Worm (Caenorhabditis elegans) whole organism, L1 larva: ENCODE results near the gene AH6.3.

Experiments
- C04F5.9 ChIP-seq: sonication (generic microtip); optimal IDR thresholded peaks from 2 replicates; lab custom pipeline; 2016; ENCODE audit warnings: missing genetic modification characterization, missing compliant biosample characterization
- Y116A8C.19 ChIP-seq: sonication (generic microtip); optimal IDR thresholded peaks from 2 replicates; lab custom pipeline; 2016; ENCODE audit warnings: missing compliant biosample characterization, missing genetic modification characterization, borderline replicate concordance
- aha-1 ChIP-seq: fragments of 150-350 bp; optimal IDR thresholded peaks from 2 replicates; lab custom pipeline; 2014; ENCODE audit warnings: missing biosample characterization, missing genetic modification characterization
- ceh-8 ChIP-seq: fragments of 200-800 bp; sonication (Bioruptor generic); optimal IDR thresholded peaks from 2 replicates; lab custom pipeline; 2018; ENCODE audit warnings: mild to moderate bottlenecking, missing genetic modification characterization, moderate library complexity, missing compliant biosample characterization
- ceh-82 ChIP-seq, 3 experiments: fragments of 150-350 bp in 1 of 3; sonication (generic microtip) in 2 of 3; optimal IDR thresholded peaks; 2 replicates each; lab custom pipeline; 2014 to 2017; ENCODE audit warnings: missing biosample characterization in 3 of 3, missing genetic modification characterization in 3 of 3
- dpl-1 ChIP-seq, 3 experiments: fragments of 150-350 bp in 2 of 3; sonication (generic microtip) in 1 of 3; optimal IDR thresholded peaks; 2 replicates each; lab custom pipeline; 2014 to 2017; ENCODE audit warnings: missing biosample characterization in 3 of 3, missing genetic modification characterization in 3 of 3, missing genetic modification reagents in 3 of 3
- efl-1 ChIP-seq, 4 experiments: fragments of 150-350 bp; optimal IDR thresholded peaks in 3 of 4; peaks in 1 of 4; 1 replicate in 1 of 4; 2 replicates in 3 of 4; lab custom pipeline; 2014; ENCODE audit warnings: missing biosample characterization in 2 of 4, missing genetic modification characterization in 2 of 4, missing genetic modification reagents in 2 of 4
- efl-3 ChIP-seq: fragments of 200-800 bp; sonication (Bioruptor generic); optimal IDR thresholded peaks from 2 replicates; lab custom pipeline; 2018; ENCODE audit warnings: mild to moderate bottlenecking, missing genetic modification characterization, missing compliant biosample characterization
- egl-27 ChIP-seq, 2 experiments: fragments of 150-350 bp in 1 of 2; sonication (generic microtip); optimal IDR thresholded peaks; 3 replicates each; lab custom pipeline; 2017 to 2018; ENCODE audit warnings: missing biosample characterization in 2 of 2, missing genetic modification characterization in 2 of 2, missing genetic modification reagents in 2 of 2
- elt-3 ChIP-seq, 6 experiments: fragments of 150-350 bp in 1 of 6; sonication (generic microtip); optimal IDR thresholded peaks; 2 replicates each; lab custom pipeline; 2017 to 2018; ENCODE audit warnings: missing biosample characterization in 6 of 6, missing genetic modification characterization in 6 of 6, inconsistent platforms in 1 of 6
- ets-5 ChIP-seq: fragments of 200-800 bp; sonication (Bioruptor generic); IDR thresholded peaks from 2 replicates; pipeline ENCODE4 v1.3.6; 2022; ENCODE audit warnings: missing genetic modification characterization, missing compliant biosample characterization
- irx-1 ChIP-seq: sonication (generic microtip); optimal IDR thresholded peaks from 2 replicates; lab custom pipeline; 2016; ENCODE audit warnings: missing genetic modification characterization, missing compliant biosample characterization
- jun-1 ChIP-seq: fragments of 150-350 bp; optimal IDR thresholded peaks from 2 replicates; lab custom pipeline; 2014; ENCODE audit warnings: missing biosample characterization, missing genetic modification reagents, missing genetic modification characterization
- lin-14 ChIP-seq: fragments of 200-800 bp; sonication (Bioruptor generic); optimal IDR thresholded peaks from 2 replicates; lab custom pipeline; 2018; ENCODE audit warnings: mild to moderate bottlenecking, missing genetic modification characterization, moderate library complexity, missing compliant biosample characterization
- lin-35 ChIP-seq, 2 experiments: fragments of 150-350 bp; optimal IDR thresholded peaks; 2 replicates each; lab custom pipeline; 2014; ENCODE audit warnings: missing biosample characterization in 2 of 2, missing genetic modification characterization in 2 of 2, missing genetic modification reagents in 2 of 2
- lin-39 ChIP-seq: fragments of 150-350 bp; optimal IDR thresholded peaks from 2 replicates; lab custom pipeline; 2014; ENCODE audit warnings: missing biosample characterization, missing genetic modification reagents, missing genetic modification characterization
- lir-3 ChIP-seq: sonication (generic microtip); optimal IDR thresholded peaks from 2 replicates; lab custom pipeline; 2016; ENCODE audit warnings: mild to moderate bottlenecking, missing genetic modification characterization, moderate library complexity, missing compliant biosample characterization; ENCODE audit not compliant: poor library complexity
- lsy-2 ChIP-seq, 2 experiments: fragments of 150-350 bp; optimal IDR thresholded peaks; 2 replicates each; lab custom pipeline; 2014; ENCODE audit warnings: missing biosample characterization in 2 of 2, missing genetic modification characterization in 2 of 2
- mab-9 ChIP-seq: fragments of 200-800 bp; sonication (Bioruptor generic); IDR thresholded peaks from 2 replicates; pipeline ENCODE4 v1.3.6; 2022; ENCODE audit warnings: missing genetic modification reagents, missing genetic modification characterization, missing compliant biosample characterization
- mdl-1 ChIP-seq, 2 experiments: fragments of 150-350 bp; optimal IDR thresholded peaks; 2 replicates each; lab custom pipeline; 2014 to 2017; ENCODE audit warnings: missing biosample characterization in 2 of 2, missing genetic modification characterization in 2 of 2, inconsistent platforms in 1 of 2
- mef-2 ChIP-seq: fragments of 150-350 bp; optimal IDR thresholded peaks from 2 replicates; lab custom pipeline; 2014; ENCODE audit warnings: missing biosample characterization, missing genetic modification characterization
- mep-1 ChIP-seq: fragments of 150-350 bp; optimal IDR thresholded peaks from 2 replicates; lab custom pipeline; 2014; ENCODE audit warnings: missing biosample characterization, missing genetic modification characterization
- nhr-19 ChIP-seq: fragments of 200-800 bp; sonication (Bioruptor generic); conservative IDR thresholded peaks from 2 replicates; pipeline ENCODE4 v1.3.6; 2022; ENCODE audit warnings: missing genetic modification characterization, missing compliant biosample characterization
- nhr-20 ChIP-seq: sonication (generic microtip); optimal IDR thresholded peaks from 2 replicates; lab custom pipeline; 2016; ENCODE audit warnings: mild to moderate bottlenecking, missing genetic modification characterization, missing compliant biosample characterization
- nhr-28 ChIP-seq: fragments of 150-350 bp; optimal IDR thresholded peaks from 2 replicates; lab custom pipeline; 2014; ENCODE audit warnings: missing biosample characterization, missing genetic modification characterization
- nhr-71 ChIP-seq: sonication (generic microtip); optimal IDR thresholded peaks from 2 replicates; lab custom pipeline; 2016; ENCODE audit warnings: mild to moderate bottlenecking, missing genetic modification characterization, moderate library complexity, missing compliant biosample characterization
- nhr-76 ChIP-seq: sonication (generic microtip); optimal IDR thresholded peaks from 2 replicates; lab custom pipeline; 2017; ENCODE audit warnings: missing biosample characterization, missing genetic modification characterization
- nhr-77 ChIP-seq: fragments of 150-350 bp; optimal IDR thresholded peaks from 2 replicates; lab custom pipeline; 2014; ENCODE audit warnings: missing biosample characterization, missing genetic modification characterization
- nhr-85 ChIP-seq: sonication (generic microtip); peaks from one replicate; lab custom pipeline; 2016; ENCODE audit warnings: missing genetic modification characterization, inconsistent platforms, missing compliant biosample characterization
- nhr-90 ChIP-seq: sonication (generic microtip); optimal IDR thresholded peaks from 2 replicates; lab custom pipeline; 2016; ENCODE audit warnings: mild to moderate bottlenecking, missing genetic modification characterization, missing compliant biosample characterization; ENCODE audit not compliant: poor library complexity
- rnt-1 ChIP-seq: sonication (generic microtip); optimal IDR thresholded peaks from 2 replicates; lab custom pipeline; 2016; ENCODE audit warnings: mild to moderate bottlenecking, missing genetic modification characterization, moderate library complexity, missing compliant biosample characterization
- skn-1 ChIP-seq: fragments of 150-350 bp; optimal IDR thresholded peaks from 2 replicates; lab custom pipeline; 2014; ENCODE audit warnings: missing biosample characterization, missing genetic modification characterization
- snpc-4 ChIP-seq: fragments of 150-350 bp; optimal IDR thresholded peaks from 2 replicates; lab custom pipeline; 2014; ENCODE audit warnings: missing biosample characterization, missing genetic modification characterization
- sox-4 ChIP-seq: sonication (generic microtip); optimal IDR thresholded peaks from 2 replicates; lab custom pipeline; 2016; ENCODE audit warnings: missing genetic modification characterization, missing compliant biosample characterization
- unc-30 ChIP-seq: sonication (generic microtip); optimal IDR thresholded peaks from 2 replicates; lab custom pipeline; 2017; ENCODE audit warnings: missing biosample characterization, missing genetic modification characterization
- unc-86 ChIP-seq: sonication (generic microtip); optimal IDR thresholded peaks from 2 replicates; lab custom pipeline; 2016; ENCODE audit warnings: missing genetic modification characterization, missing compliant biosample characterization
- ztf-4 ChIP-seq: fragments of 150-350 bp; optimal IDR thresholded peaks from 2 replicates; lab custom pipeline; 2014; ENCODE audit warnings: missing biosample characterization, missing genetic modification characterization

AH6.3 gene

ce11 chrII:9487337-9487950 lies 31.4 kb upstream of the AH6.3 start, which contains the start of gene T19H5.4 (continued):
- TF ChIP-seq sox-4 (tag; lab: Kevin White, UChicago) (no peak), lir-3 (peak; percentile 12), jun-1 (tag; lab: Kevin White, UChicago) (peak; percentile 34), nhr-28 (tag; lab: Kevin White, UChicago) (no peak), elt-3 (tag; optimal IDR thresholded peaks at IDR 0.05; lab: Kevin White, UChicago) (peak in 4 of 6 experiments; percentile 45 to 68 (median 60)), ceh-82 (tag; optimal IDR thresholded peaks at IDR 0.05; lab: Kevin White, UChicago) (peak; percentile 3 to 16 (median 12)), nhr-71 (peak; percentile 81), ets-5 (GFP tag; lab: Robert Waterston, UW) (no peak), egl-27 (tag; optimal IDR thresholded peaks at IDR 0.05; lab: Kevin White, UChicago) (peak in 1 of 2 experiments; percentile 20), lin-35 (GFP tag; optimal IDR thresholded peaks at IDR 0.05; lab: Kevin White, UChicago) (peak; percentile 15 to 61), lin-39 (tag; lab: Kevin White, UChicago) (no peak), lin-14 (GFP tag; lab: Kevin White, UChicago) (peak; percentile 90), dpl-1 (GFP tag; optimal IDR thresholded peaks at IDR 0.05; lab: Kevin White, UChicago) (peak in 2 of 3 experiments; percentile 10 to 16), ceh-8 (GFP tag; lab: Kevin White, UChicago) (no peak)

ce11 chrII:9489922-9490321 lies 28.9 kb upstream of the AH6.3 start:
- TF ChIP-seq sox-4 (tag; lab: Kevin White, UChicago) (no peak), irx-1 (no peak), efl-3 (GFP tag; lab: Kevin White, UChicago) (no peak), nhr-90 (tag; lab: Kevin White, UChicago) (no peak), mep-1 (no peak), nhr-20 (tag; lab: Kevin White, UChicago) (no peak), lsy-2 (tag; optimal IDR thresholded peaks at IDR 0.05; lab: Kevin White, UChicago) (no peak), mef-2 (tag; lab: Kevin White, UChicago) (no peak), C04F5.9 (tag; lab: Kevin White, UChicago) (no peak), efl-1 (optimal IDR thresholded peaks at IDR 0.05; lab: Kevin White, UChicago) (no peak), efl-1 (GFP tag; optimal IDR thresholded peaks at IDR 0.05 in 1 of 2; lab: Kevin White, UChicago) (no peak), unc-30 (tag; lab: Kevin White, UChicago) (no peak), snpc-4 (no peak), aha-1 (tag; lab: Kevin White, UChicago) (no peak), nhr-76 (tag; lab: Kevin White, UChicago) (no peak), nhr-71 (no peak), ztf-4 (tag; lab: Kevin White, UChicago) (no peak), rnt-1 (tag; lab: Kevin White, UChicago) (no peak), skn-1 (tag; lab: Kevin White, UChicago) (no peak), nhr-77 (tag; lab: Kevin White, UChicago) (no peak)

ce11 chrII:9490589-9490988 lies 28.3 kb upstream of the AH6.3 start:
- TF ChIP-seq nhr-20 (tag; lab: Kevin White, UChicago) (peak; percentile 61), unc-86 (tag; lab: Kevin White, UChicago) (no peak), mdl-1 (tag; optimal IDR thresholded peaks at IDR 0.05; lab: Kevin White, UChicago) (no peak), nhr-19 (GFP tag; lab: Robert Waterston, UW) (peak; percentile 21; the same call in 1 of the 2 replicates), nhr-71 (peak; percentile 54), mef-2 (tag; lab: Kevin White, UChicago) (no peak), nhr-85 (tag; lab: Kevin White, UChicago) (peak; percentile 84), lsy-2 (tag; optimal IDR thresholded peaks at IDR 0.05; lab: Kevin White, UChicago) (peak in 1 of 2 experiments; percentile 24), mab-9 (GFP tag; lab: Robert Waterston, UW) (no peak), lin-14 (GFP tag; lab: Kevin White, UChicago) (peak; percentile 39), Y116A8C.19 (tag; lab: Kevin White, UChicago) (no peak)
